Worm (Caenorhabditis elegans): ENCODE data around the gene tag-276.

The tag-276 gene

ce11 chrII:12211652-12212245, 37.2 kb downstream of the tag-276 start (continued):
- TF ChIP-seq C17E4.6 (GFP tag; IDR thresholded peaks at IDR 0.05) (no peak), lsy-27 (tag; optimal IDR thresholded peaks at IDR 0.05; ENCODE audit: borderline replicate concordance, insufficient read depth) (no peak), nhr-27 (tag; optimal IDR thresholded peaks at IDR 0.05) (no peak), snpc-1.1 (tag; optimal IDR thresholded peaks at IDR 0.05; ENCODE audit: insufficient read depth) (no peak), madf-6 (GFP tag; IDR thresholded peaks at IDR 0.05) (no peak), lin-26 (GFP tag; IDR thresholded peaks at IDR 0.05) (0 out of 2 replicates have a peak, but pooled peaks have one; percentile 31), aptf-2 (GFP tag; conservative IDR thresholded peaks at IDR 0.05) (no peak), lin-54 (GFP tag; optimal IDR thresholded peaks at IDR 0.05) (no peak), atf-7 (tag; optimal IDR thresholded peaks at IDR 0.05) (no peak), ceh-27 (GFP tag; optimal IDR thresholded peaks at IDR 0.05) (no peak), chd-7 (tag; optimal IDR thresholded peaks at IDR 0.05) (peak; percentile 32), rec-8 (tag; optimal IDR thresholded peaks at IDR 0.05) (no peak), F23B12.7 (tag; optimal IDR thresholded peaks at IDR 0.05; ENCODE audit: insufficient read depth) (no peak), aptf-3 (GFP tag; IDR thresholded peaks at IDR 0.05) (no peak), mxl-1 (tag; optimal IDR thresholded peaks at IDR 0.05) (no peak), lsl-1 (GFP tag; optimal IDR thresholded peaks at IDR 0.05) (no peak), tbx-9 (tag; optimal IDR thresholded peaks at IDR 0.05; ENCODE audit: borderline replicate concordance) (no peak), F57A8.1 (GFP tag; optimal IDR thresholded peaks at IDR 0.05) (no peak), D2030.7 (GFP tag; IDR thresholded peaks at IDR 0.05) (no peak), lir-1 (GFP tag; conservative IDR thresholded peaks at IDR 0.05) (no peak), B0336.3 (GFP tag; IDR thresholded peaks at IDR 0.05) (0 out of 2 replicates have a peak, but pooled peaks have one; percentile 35), madf-8 (GFP tag; conservative IDR thresholded peaks at IDR 0.05) (no peak), zim-3 (tag; optimal IDR thresholded peaks at IDR 0.05) (no peak), tbp1 (GFP tag; optimal IDR thresholded peaks at IDR 0.05) (no peak), ceh-91 (GFP tag; IDR thresholded peaks at IDR 0.05) (no peak), F49E8.2 (tag; optimal IDR thresholded peaks at IDR 0.05; ENCODE audit: insufficient read depth) (no peak), cebp-2 (GFP tag; IDR thresholded peaks at IDR 0.05) (no peak), T07F8.4 (tag; optimal IDR thresholded peaks at IDR 0.05) (no peak), hrde-1 (tag; optimal IDR thresholded peaks at IDR 0.05; ENCODE audit: borderline replicate concordance) (no peak), T26A5.8 (tag; optimal IDR thresholded peaks at IDR 0.05) (no peak), repo-1 (tag; optimal IDR thresholded peaks at IDR 0.05) (peak; percentile 12), dpl-1 (GFP tag; optimal IDR thresholded peaks at IDR 0.05) (no peak), nfya-1 (tag; optimal IDR thresholded peaks at IDR 0.05; ENCODE audit: borderline replicate concordance, insufficient read depth) (no peak), zfh-2 (GFP tag; conservative IDR thresholded peaks at IDR 0.05) (peak; percentile 92)

ce11 chrII:12208741-12209140, 40.2 kb downstream of the tag-276 start:
- TF ChIP-seq ama-1 (optimal IDR thresholded peaks at IDR 0.05), result no peak
- peak in 1 of 2 experiments; percentile 10 for TF ChIP-seq ama-1 (GFP tag; optimal IDR thresholded peaks at IDR 0.05)
- no peak for TF ChIP-seq F23B12.7 (tag; optimal IDR thresholded peaks at IDR 0.05; ENCODE audit: insufficient read depth)
- peak; percentile 37 for TF ChIP-seq athp-1 (tag; optimal IDR thresholded peaks at IDR 0.05)
- no peak for TF ChIP-seq hsf-1 (GFP tag; IDR thresholded peaks at IDR 0.05)
- no peak for TF ChIP-seq snpc-1.1 (tag; optimal IDR thresholded peaks at IDR 0.05; ENCODE audit: insufficient read depth)
- TF ChIP-seq T26A5.8 (tag; optimal IDR thresholded peaks at IDR 0.05), result no peak
- TF ChIP-seq Y53G8AR.9 (GFP tag; conservative IDR thresholded peaks at IDR 0.05), result 0 out of 2 replicates have a peak, but pooled peaks have one; percentile 26
- TF ChIP-seq hrde-1 (tag; optimal IDR thresholded peaks at IDR 0.05; ENCODE audit: borderline replicate concordance), result peak; percentile 28

All from whole organism, young adult.